Worm (Caenorhabditis elegans) whole organism, late embryonic: ENCODE results near the gene cpr-9.
"Not testable (repeated sequence)": the region's sequence is repeated elsewhere in the genome, so short reads cannot be mapped to it uniquely, and the experiment has no call there.

ENCODE experiments used
- F13H6.1 ChIP-seq: sonication (generic microtip); optimal IDR thresholded peaks from 2 replicates; lab custom pipeline; 2016; ENCODE audit warnings: missing genetic modification characterization, missing compliant biosample characterization
- K02D7.2 ChIP-seq: sonication (generic microtip); optimal IDR thresholded peaks from 2 replicates; lab custom pipeline; 2017; ENCODE audit warnings: mild to moderate bottlenecking, missing genetic modification characterization, missing compliant biosample characterization
- K09A11.1 ChIP-seq: sonication (generic microtip); optimal IDR thresholded peaks from 2 replicates; lab custom pipeline; 2017; ENCODE audit warnings: antibody characterized with exemption, mild to moderate bottlenecking, missing genetic modification characterization, missing compliant biosample characterization; ENCODE audit not compliant: insufficient read depth
- T23F11.4 ChIP-seq: fragments of 200-800 bp; sonication (Bioruptor generic); optimal IDR thresholded peaks from 2 replicates; lab custom pipeline; 2018; ENCODE audit warnings: mild to moderate bottlenecking, missing genetic modification characterization, missing compliant biosample characterization
- Y22D7AL.16 ChIP-seq: sonication (generic microtip); optimal IDR thresholded peaks from 2 replicates; lab custom pipeline; 2016; ENCODE audit warnings: missing genetic modification characterization, missing compliant biosample characterization
- ahr-1 ChIP-seq: sonication (generic microtip); optimal IDR thresholded peaks from 2 replicates; lab custom pipeline; 2016; ENCODE audit warnings: missing genetic modification characterization, missing compliant biosample characterization
- ama-1 ChIP-seq: fragments of 150-350 bp; optimal IDR thresholded peaks from 2 replicates; lab custom pipeline; 2014
- ceh-14 ChIP-seq: sonication (generic microtip); optimal IDR thresholded peaks from 2 replicates; lab custom pipeline; 2016; ENCODE audit warnings: missing genotype, missing genetic modification characterization, missing compliant biosample characterization
- ceh-18 ChIP-seq: sonication (generic microtip); optimal IDR thresholded peaks from 2 replicates; lab custom pipeline; 2016; ENCODE audit warnings: missing genetic modification characterization, missing compliant biosample characterization
- ceh-2 ChIP-seq: sonication (generic microtip); optimal IDR thresholded peaks from 2 replicates; lab custom pipeline; 2016; ENCODE audit warnings: missing genotype, missing genetic modification characterization, missing compliant biosample characterization
- ceh-22 ChIP-seq: sonication (generic microtip); optimal IDR thresholded peaks from 2 replicates; lab custom pipeline; 2017; ENCODE audit warnings: missing biosample characterization, missing genetic modification characterization
- ceh-24 ChIP-seq: sonication (generic microtip); optimal IDR thresholded peaks from 2 replicates; lab custom pipeline; 2016; ENCODE audit warnings: mild to moderate bottlenecking, missing genetic modification characterization, missing compliant biosample characterization
- ceh-34 ChIP-seq: sonication (generic microtip); optimal IDR thresholded peaks from 2 replicates; lab custom pipeline; 2016; ENCODE audit warnings: mild to moderate bottlenecking, missing genetic modification characterization, missing compliant biosample characterization
- ceh-48 ChIP-seq: sonication (generic microtip); optimal IDR thresholded peaks from 2 replicates; lab custom pipeline; 2016; ENCODE audit warnings: missing genetic modification characterization, inconsistent platforms, missing compliant biosample characterization
- ceh-6 ChIP-seq: fragments of 200-800 bp; sonication (Bioruptor generic); optimal IDR thresholded peaks from 2 replicates; lab custom pipeline; 2018; ENCODE audit warnings: mild to moderate bottlenecking, missing genetic modification characterization, missing compliant biosample characterization
- ceh-9 ChIP-seq: sonication (generic microtip); optimal IDR thresholded peaks from 2 replicates; lab custom pipeline; 2016; ENCODE audit warnings: mild to moderate bottlenecking, missing genetic modification characterization, inconsistent platforms, missing compliant biosample characterization
- dmd-4 ChIP-seq: sonication (generic microtip); optimal IDR thresholded peaks from 2 replicates; lab custom pipeline; 2016; ENCODE audit warnings: borderline replicate concordance, missing genetic modification characterization, missing compliant biosample characterization
- dve-1 ChIP-seq: sonication (generic microtip); optimal IDR thresholded peaks from 2 replicates; lab custom pipeline; 2017; ENCODE audit warnings: antibody characterized with exemption, mild to moderate bottlenecking, missing genetic modification characterization, missing compliant biosample characterization
- elt-2 ChIP-seq: sonication (generic microtip); optimal IDR thresholded peaks from 2 replicates; lab custom pipeline; 2016; ENCODE audit warnings: missing genetic modification reagents, missing genetic modification characterization, missing compliant biosample characterization
- elt-4 ChIP-seq: sonication (generic microtip); optimal IDR thresholded peaks from 2 replicates; lab custom pipeline; 2016; ENCODE audit warnings: missing genetic modification characterization, missing compliant biosample characterization
- ets-4 ChIP-seq: sonication (generic microtip); optimal IDR thresholded peaks from 2 replicates; lab custom pipeline; 2016; ENCODE audit warnings: missing genetic modification characterization, missing compliant biosample characterization
- eyg-1 ChIP-seq: sonication (generic microtip); optimal IDR thresholded peaks from 2 replicates; lab custom pipeline; 2016; ENCODE audit warnings: missing genotype, missing genetic modification characterization, missing compliant biosample characterization
- hlh-13 ChIP-seq: fragments of 200-800 bp; sonication (Bioruptor generic); optimal IDR thresholded peaks from 2 replicates; lab custom pipeline; 2018; ENCODE audit warnings: mild to moderate bottlenecking, missing genetic modification characterization, missing compliant biosample characterization
- hlh-30 ChIP-seq: sonication (generic microtip); optimal IDR thresholded peaks from 2 replicates; lab custom pipeline; 2017; ENCODE audit warnings: antibody characterized with exemption, missing genetic modification characterization, missing compliant biosample characterization; ENCODE audit not compliant: insufficient read depth
- hlh-6 ChIP-seq: sonication (generic microtip); optimal IDR thresholded peaks from 2 replicates; lab custom pipeline; 2016; ENCODE audit warnings: missing genotype, missing genetic modification characterization, missing compliant biosample characterization
- hlh-8 ChIP-seq: sonication (generic microtip); optimal IDR thresholded peaks from 2 replicates; lab custom pipeline; 2016; ENCODE audit warnings: missing genotype, missing genetic modification characterization, missing compliant biosample characterization
- lim-6 ChIP-seq: sonication (generic microtip); optimal IDR thresholded peaks from 2 replicates; lab custom pipeline; 2016; ENCODE audit warnings: missing genetic modification characterization, missing compliant biosample characterization
- madf-2 ChIP-seq: sonication (generic microtip); optimal IDR thresholded peaks from 2 replicates; lab custom pipeline; 2017; ENCODE audit warnings: missing genetic modification characterization, missing compliant biosample characterization
- mec-3 ChIP-seq: sonication (generic microtip); optimal IDR thresholded peaks from 2 replicates; lab custom pipeline; 2016; ENCODE audit warnings: borderline replicate concordance, missing genetic modification characterization, missing compliant biosample characterization
- nhr-232 ChIP-seq: sonication (generic microtip); optimal IDR thresholded peaks from 2 replicates; lab custom pipeline; 2016; ENCODE audit warnings: missing genetic modification characterization, missing compliant biosample characterization
- npax-4 ChIP-seq: sonication (generic microtip); optimal IDR thresholded peaks from 2 replicates; lab custom pipeline; 2016; ENCODE audit warnings: missing genetic modification characterization, missing compliant biosample characterization
- pag-3 ChIP-seq: sonication (generic microtip); optimal IDR thresholded peaks from 2 replicates; lab custom pipeline; 2016; ENCODE audit warnings: missing compliant biosample characterization, missing genetic modification characterization, borderline replicate concordance
- pax-1 ChIP-seq: fragments of 150-350 bp; optimal IDR thresholded peaks from 2 replicates; lab custom pipeline; 2014; ENCODE audit warnings: missing biosample characterization, missing genetic modification characterization
- pha-2 ChIP-seq: sonication (generic microtip); optimal IDR thresholded peaks from 2 replicates; lab custom pipeline; 2017; ENCODE audit warnings: mild to moderate bottlenecking, missing genetic modification characterization, missing compliant biosample characterization
- pros-1 ChIP-seq: fragments of 150-350 bp; optimal IDR thresholded peaks from 2 replicates; lab custom pipeline; 2014; ENCODE audit warnings: missing biosample characterization, missing genetic modification reagents, missing genetic modification characterization
- ref-2 ChIP-seq: sonication (generic microtip); optimal IDR thresholded peaks from 2 replicates; lab custom pipeline; 2016; ENCODE audit warnings: missing genetic modification characterization, missing compliant biosample characterization
- sdc-2 ChIP-seq: sonication (generic microtip); optimal IDR thresholded peaks from 2 replicates; lab custom pipeline; 2016; ENCODE audit warnings: missing genotype, missing genetic modification characterization, missing compliant biosample characterization
- sox-2 ChIP-seq: fragments of 200-800 bp; sonication (Bioruptor generic); IDR thresholded peaks from 2 replicates; pipeline ENCODE4 v1.3.6; 2022; ENCODE audit warnings: missing genetic modification reagents, missing genetic modification characterization, missing compliant biosample characterization
- sox-4 ChIP-seq: sonication (generic microtip); optimal IDR thresholded peaks from 2 replicates; lab custom pipeline; 2017; ENCODE audit warnings: mild to moderate bottlenecking, missing genetic modification characterization, inconsistent platforms, missing compliant biosample characterization
- syd-9 ChIP-seq: sonication (generic microtip); optimal IDR thresholded peaks from 2 replicates; lab custom pipeline; 2016; ENCODE audit warnings: mild to moderate bottlenecking, missing genetic modification characterization, moderate library complexity, missing compliant biosample characterization
- tbx-2 ChIP-seq: sonication (generic microtip); optimal IDR thresholded peaks from 2 replicates; lab custom pipeline; 2016; ENCODE audit warnings: missing genetic modification characterization, missing compliant biosample characterization
- ttx-3 ChIP-seq: sonication (generic microtip); optimal IDR thresholded peaks from 2 replicates; lab custom pipeline; 2016; ENCODE audit warnings: missing genetic modification reagents, missing genetic modification characterization, missing compliant biosample characterization
- unc-3 ChIP-seq, 2 experiments: fragments of 200-800 bp in 1 of 2; sonication (Bioruptor generic) in 1 of 2; sonication (generic microtip) in 1 of 2; conservative IDR thresholded peaks in 1 of 2; optimal IDR thresholded peaks in 1 of 2; 2 replicates each; pipeline versions ENCODE4 v1.3.6 to Lab custom; 2016 to 2022; ENCODE audit warnings: missing compliant biosample characterization in 2 of 2, missing genetic modification characterization in 2 of 2, missing genetic modification reagents in 1 of 2
- unc-42 ChIP-seq: sonication (generic microtip); optimal IDR thresholded peaks from 2 replicates; lab custom pipeline; 2016; ENCODE audit warnings: missing genotype, missing genetic modification characterization, missing compliant biosample characterization
- ztf-16 ChIP-seq: sonication (generic microtip); optimal IDR thresholded peaks from 2 replicates; lab custom pipeline; 2017; ENCODE audit warnings: missing genetic modification characterization, missing compliant biosample characterization

cpr-9 gene

DNA sequence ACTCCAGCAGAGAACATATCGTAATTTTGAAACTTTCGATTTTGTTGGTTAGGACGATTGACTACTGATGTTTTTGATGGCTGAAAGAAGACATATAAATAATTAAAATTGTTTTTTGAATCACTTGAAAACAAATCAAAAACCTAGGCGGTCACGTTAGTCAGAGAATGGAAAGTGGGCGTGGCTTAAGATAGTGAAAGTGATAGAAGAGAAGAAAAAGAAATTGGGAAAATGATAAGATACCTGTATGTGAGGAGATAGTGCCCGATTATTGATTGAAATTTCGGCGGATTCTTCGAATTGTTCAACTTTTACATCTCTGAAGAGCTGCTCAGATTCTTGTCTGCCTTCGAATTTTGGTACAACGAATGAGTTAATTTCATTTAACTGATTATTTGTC lies 8.8 kb downstream of the cpr-9 start:
- TF ChIP-seq ztf-16 (tag; lab: Kevin White, UChicago) (no peak), ceh-48 (no peak), syd-9 (no peak), ceh-24 (tag; lab: Kevin White, UChicago) (no peak), pax-1 (tag; lab: Kevin White, UChicago) (no peak), elt-2 (no peak), hlh-6 (no peak), pros-1 (tag; lab: Kevin White, UChicago) (no peak), K09A11.1 (no peak), sdc-2 (tag; lab: Kevin White, UChicago) (no peak), pha-2 (tag; lab: Kevin White, UChicago) (no peak), ceh-18 (no peak), dmd-4 (tag; lab: Kevin White, UChicago) (no peak), ref-2 (tag; lab: Kevin White, UChicago) (no peak), ceh-22 (tag; lab: Kevin White, UChicago) (no peak), eyg-1 (tag; lab: Kevin White, UChicago) (no peak), ceh-6 (GFP tag; lab: Kevin White, UChicago) (no peak), ceh-2 (tag; lab: Kevin White, UChicago) (no peak), ceh-34 (tag; lab: Kevin White, UChicago) (no peak)

DNA sequence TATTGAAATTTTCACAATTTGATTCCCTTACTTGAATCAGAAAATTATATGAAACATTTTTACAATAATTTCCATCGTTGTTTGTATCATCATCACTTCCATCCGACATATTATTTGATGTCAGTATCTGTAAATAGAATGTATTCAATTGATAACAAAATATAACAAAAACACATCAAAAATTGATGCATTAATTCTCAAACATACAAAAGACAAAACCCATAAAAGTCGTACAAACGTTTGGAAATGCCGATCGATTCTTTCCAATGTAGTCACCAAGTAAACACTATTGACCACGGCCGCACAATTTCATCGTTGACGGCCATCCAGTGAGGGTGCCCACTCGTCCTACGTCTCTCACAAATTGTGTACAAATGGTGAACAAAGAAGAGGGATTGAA lies 10.4 kb downstream of the cpr-9 start, which contains the start of gene add-2:
Gene add-2, minus strand, starts transcription at position 109 of the 400 bp plus-strand sequence.
- TF ChIP-seq ceh-34 (tag; lab: Kevin White, UChicago), result no peak
- TF ChIP-seq elt-4, result no peak
- TF ChIP-seq ama-1, result no peak
- TF ChIP-seq T23F11.4, result no peak
- no peak for TF ChIP-seq madf-2
- no peak for TF ChIP-seq lim-6

DNA sequence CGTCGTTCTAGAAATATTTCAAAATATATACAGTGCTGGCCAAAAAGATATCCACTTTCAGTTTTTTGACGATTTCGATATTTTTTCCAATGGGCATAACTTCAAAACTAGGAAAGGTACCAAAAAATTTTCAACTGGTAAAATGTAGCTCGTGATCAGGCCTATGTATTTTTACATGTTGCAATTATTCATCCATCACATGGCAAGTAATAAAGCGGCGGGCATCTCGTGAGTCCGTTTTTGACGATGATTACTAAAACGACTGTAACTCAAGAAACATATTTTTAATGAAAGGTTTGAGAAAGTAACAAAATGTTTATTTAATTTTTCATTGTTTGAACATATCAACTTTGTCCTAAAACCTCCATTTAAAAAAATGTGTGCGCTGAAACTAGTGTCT lies 17.2 kb downstream of the cpr-9 start, which contains the start of gene F10C2.3:
Gene F10C2.3, plus strand, starts transcription at position 301 of the 400 bp plus-strand sequence.
- not testable (repeated sequence) for TF ChIP-seq lim-6, npax-4, K09A11.1

DNA sequence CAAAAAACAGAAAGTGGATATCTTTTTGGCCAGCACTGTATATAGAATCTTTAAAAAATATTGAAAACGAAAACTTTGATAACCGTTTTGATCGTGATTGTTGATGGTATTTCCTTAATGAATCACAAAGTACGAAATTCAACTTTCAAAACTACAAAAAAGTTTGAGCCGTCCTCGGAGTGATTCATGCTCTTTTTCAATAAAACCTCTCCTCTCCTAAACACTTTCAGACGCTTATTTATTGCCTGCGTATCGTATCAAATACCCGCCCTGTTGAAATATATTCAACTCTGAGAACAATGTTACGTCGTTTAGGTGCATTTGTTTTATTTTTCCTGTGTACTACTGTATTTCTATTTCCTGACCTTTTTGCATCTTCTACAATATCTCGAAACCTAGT lies 18.1 kb downstream of the cpr-9 start:
- TF ChIP-seq pros-1 (tag; lab: Kevin White, UChicago) (no peak), F13H6.1 (tag; lab: Kevin White, UChicago) (no peak), Y22D7AL.16 (no peak), unc-3 (GFP tag; conservative IDR thresholded peaks at IDR 0.05; lab: Robert Waterston, UW) (no peak), unc-3 (tag; optimal IDR thresholded peaks at IDR 0.05; lab: Kevin White, UChicago) (no peak), ref-2 (tag; lab: Kevin White, UChicago) (no peak), unc-42 (no peak)

DNA sequence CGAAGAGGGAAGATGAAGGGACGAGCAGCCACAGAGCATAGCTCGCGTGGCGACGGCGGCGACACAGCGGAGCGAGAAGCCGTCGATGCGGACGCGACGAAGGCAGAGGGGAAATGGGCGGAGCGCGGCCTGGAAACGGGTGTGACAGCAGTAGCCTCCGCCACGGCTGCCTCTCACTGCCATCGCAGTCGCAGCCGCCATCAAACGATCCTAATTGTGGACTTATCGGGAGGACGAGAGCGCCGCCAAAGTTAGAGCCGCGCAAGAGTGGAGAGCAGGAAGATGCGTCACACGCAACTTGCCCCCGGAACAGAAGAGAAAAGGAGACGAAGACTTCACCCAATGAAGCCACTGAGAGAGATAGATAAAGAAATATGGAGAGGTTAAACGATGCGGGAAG lies 21.4 kb downstream of the cpr-9 start:
- TF ChIP-seq tbx-2 (tag; lab: Kevin White, UChicago) (peak; percentile 49), ttx-3 (no peak), pax-1 (tag; lab: Kevin White, UChicago) (no peak), hlh-13 (GFP tag; lab: Kevin White, UChicago) (no peak), ztf-16 (tag; lab: Kevin White, UChicago) (no peak), ref-2 (tag; lab: Kevin White, UChicago) (peak; percentile 7), hlh-30 (tag; lab: Kevin White, UChicago) (no peak), ceh-9 (tag; lab: Kevin White, UChicago) (no peak), hlh-6 (peak; percentile 43), pag-3 (no peak), ahr-1 (tag; lab: Kevin White, UChicago) (no peak), hlh-8 (tag; lab: Kevin White, UChicago) (no peak), K02D7.2 (no peak), dmd-4 (tag; lab: Kevin White, UChicago) (no peak), sox-2 (no peak), T23F11.4 (no peak), ceh-2 (tag; lab: Kevin White, UChicago) (no peak), ets-4 (tag; lab: Kevin White, UChicago) (no peak), ceh-48 (peak; percentile 18), sox-4 (tag; lab: Kevin White, UChicago) (no peak), ceh-14 (tag; lab: Kevin White, UChicago) (peak; percentile 1), nhr-232 (tag; lab: Kevin White, UChicago) (no peak), unc-42 (peak; percentile 78), elt-2 (no peak), dve-1 (tag; lab: Kevin White, UChicago) (no peak), ceh-18 (peak; percentile 25), mec-3 (tag; lab: Kevin White, UChicago) (peak; percentile 61)
